Fruit fly (Drosophila melanogaster): Measurements from ENCODE around the gene CG4577.

CG4577 gene

DNA sequence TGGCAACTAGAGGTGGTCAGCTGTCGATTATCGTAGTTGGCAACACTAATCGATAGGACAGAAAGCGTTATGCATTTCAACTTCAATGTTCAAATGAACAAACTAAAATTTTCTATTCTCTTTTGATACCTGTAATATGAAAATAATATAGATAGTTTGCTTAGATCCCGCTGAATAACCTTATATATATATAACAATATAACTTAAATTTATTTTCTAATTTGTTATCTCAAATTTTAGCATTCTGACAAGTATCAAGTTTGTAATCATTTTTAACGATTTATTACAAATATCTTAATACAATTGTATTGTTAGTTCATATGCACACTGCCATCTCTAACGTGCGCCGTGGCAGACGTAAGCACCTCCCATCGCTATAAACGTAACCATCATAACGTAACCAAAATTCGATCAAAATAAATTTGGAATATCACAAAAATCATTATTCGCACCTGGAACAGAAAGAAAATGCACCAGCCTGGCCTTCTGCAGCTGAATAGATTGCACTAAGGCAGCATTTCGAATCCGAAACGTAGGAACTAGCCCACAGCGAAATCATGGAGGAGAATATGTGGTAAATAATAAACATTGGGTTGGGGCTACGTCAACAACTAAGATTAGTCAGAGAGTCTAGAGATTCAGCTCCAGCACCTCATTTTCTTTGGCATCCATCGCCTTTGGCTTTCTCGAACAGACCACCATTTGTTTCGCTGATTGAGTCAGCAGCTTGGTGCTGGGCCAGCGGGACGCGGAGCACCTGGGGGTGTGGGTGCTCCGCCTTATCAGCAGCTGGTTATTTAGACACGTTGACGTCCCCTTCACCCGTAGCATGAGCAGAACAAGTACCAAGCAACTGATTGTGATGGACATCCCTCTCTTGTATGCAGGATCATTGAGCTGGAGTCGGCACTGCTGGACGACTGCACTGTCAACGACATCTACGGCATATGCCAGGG is 5.3 kb upstream of the CG4577 start, which contains the start of the genes Pino and TBC1D23:
Gene Pino (minus strand): TSS at position 22 of the 956 bp plus-strand sequence.
Gene TBC1D23 (plus strand): TSS at position 385 of the 956 bp plus-strand sequence.
- TF ChIP-seq psq (optimal IDR thresholded peaks at IDR 0.05) (no peak), Sin3A (optimal IDR thresholded peaks at IDR 0.05) (no peak), Myc (optimal IDR thresholded peaks at IDR 0.05) (no peak), ttk (optimal IDR thresholded peaks at IDR 0.05) (no peak), insv (optimal IDR thresholded peaks at IDR 0.05) (no peak), h (optimal IDR thresholded peaks at IDR 0.05) (no peak)

DNA sequence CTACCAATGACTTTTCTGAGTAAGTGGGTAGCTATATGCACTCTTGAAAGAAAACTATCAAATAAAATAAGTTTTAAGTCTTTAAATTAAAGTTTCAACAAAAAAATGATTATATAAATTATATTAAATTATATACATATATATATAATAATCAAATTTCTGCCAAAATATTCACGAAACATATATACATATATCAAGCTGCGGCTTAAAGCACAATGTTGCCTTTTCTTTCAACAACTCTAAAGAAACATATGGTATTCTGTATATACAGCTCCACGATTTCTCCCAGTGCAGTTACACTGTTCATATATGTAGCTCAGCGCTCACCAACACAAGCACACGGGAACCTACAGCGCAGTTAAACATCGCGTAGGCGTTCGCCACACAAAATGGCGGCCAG is 1.0 kb downstream of the CG4577 start:
- TF ChIP-seq psq (optimal IDR thresholded peaks at IDR 0.05) (no peak), insv (optimal IDR thresholded peaks at IDR 0.05) (no peak), ttk (optimal IDR thresholded peaks at IDR 0.05) (no peak), h (optimal IDR thresholded peaks at IDR 0.05) (no peak), Myc (optimal IDR thresholded peaks at IDR 0.05) (no peak), Sin3A (optimal IDR thresholded peaks at IDR 0.05) (no peak)

DNA sequence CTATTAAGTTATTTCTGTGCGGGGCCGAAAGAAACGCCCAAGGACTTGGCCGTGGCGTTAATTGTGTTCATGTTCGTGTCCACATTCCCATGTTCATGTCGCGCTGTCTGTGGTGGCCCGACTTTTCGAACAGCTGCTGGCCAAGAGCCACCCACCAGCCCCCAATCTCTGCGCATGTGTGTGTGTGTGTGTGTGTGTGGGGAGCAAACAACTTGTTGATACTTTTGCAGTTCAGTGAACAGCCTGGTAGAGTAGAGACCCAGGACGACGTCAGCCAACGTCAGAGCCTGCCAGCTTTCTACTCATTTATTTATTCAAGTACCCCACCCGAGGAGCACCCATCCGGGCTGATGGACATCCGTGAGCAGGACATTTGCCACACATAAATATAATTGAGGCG is 2.5 kb downstream of the CG4577 start:
- TF ChIP-seq insv (optimal IDR thresholded peaks at IDR 0.05): no peak
- TF ChIP-seq ttk (optimal IDR thresholded peaks at IDR 0.05): no peak
- TF ChIP-seq h (optimal IDR thresholded peaks at IDR 0.05): no peak
- no peak for TF ChIP-seq Sin3A (optimal IDR thresholded peaks at IDR 0.05)
- no peak for TF ChIP-seq psq (optimal IDR thresholded peaks at IDR 0.05)
- TF ChIP-seq Myc (optimal IDR thresholded peaks at IDR 0.05): no peak

DNA sequence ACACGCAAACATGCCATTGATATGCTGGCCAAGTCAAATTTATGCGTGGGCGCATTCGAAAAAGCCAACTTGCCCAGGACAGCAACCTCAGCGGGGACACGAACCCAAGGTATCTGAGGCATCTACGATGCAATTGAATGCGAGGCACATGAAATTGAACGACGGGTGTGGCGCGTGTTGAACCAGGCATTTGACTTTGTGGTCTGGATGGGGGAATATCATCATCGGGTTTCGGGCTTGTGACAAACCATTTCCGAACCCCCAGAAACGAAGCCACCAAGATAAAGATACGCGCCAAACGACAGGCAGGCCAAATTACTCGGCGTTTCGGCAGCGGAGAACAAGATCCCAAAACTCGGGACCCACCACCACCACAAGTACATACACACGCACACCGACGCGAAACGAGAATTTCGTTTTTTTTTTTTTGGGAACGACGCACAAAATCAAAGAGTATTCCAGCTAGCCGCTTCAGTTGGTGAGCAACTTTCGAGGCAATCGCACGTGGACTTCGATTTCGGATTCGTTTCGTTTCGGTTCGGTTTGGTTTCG is 8.3 kb downstream of the CG4577 start, which contains the start of gene MFS3:
Gene MFS3 (plus strand): TSS at position 472 of the 552 bp plus-strand sequence.
- TF ChIP-seq h (optimal IDR thresholded peaks at IDR 0.05) (no peak), Sin3A (optimal IDR thresholded peaks at IDR 0.05) (no peak), insv (optimal IDR thresholded peaks at IDR 0.05) (no peak), psq (optimal IDR thresholded peaks at IDR 0.05) (no peak), ttk (optimal IDR thresholded peaks at IDR 0.05) (no peak), Myc (optimal IDR thresholded peaks at IDR 0.05) (no peak)

DNA sequence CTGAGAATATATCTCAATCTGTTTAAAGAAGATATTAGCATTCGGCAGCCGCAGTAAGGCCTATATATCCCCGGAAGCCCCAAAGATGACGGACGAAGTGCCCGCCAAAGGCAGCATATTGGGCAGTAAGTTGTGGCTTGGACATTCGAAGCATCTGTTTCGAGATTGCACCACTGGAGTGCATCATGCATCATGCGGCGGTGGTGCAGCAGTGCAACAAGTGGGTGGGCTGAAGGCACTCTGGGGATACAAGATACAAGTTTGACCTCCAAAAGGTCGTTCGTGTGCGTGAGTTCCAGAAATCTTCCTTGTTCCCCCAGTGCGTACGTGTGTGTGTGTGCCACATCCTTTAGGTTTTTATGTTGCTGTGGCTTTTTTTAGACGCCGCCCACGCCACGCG is 8.8 kb downstream of the CG4577 start:
- no peak for TF ChIP-seq psq (optimal IDR thresholded peaks at IDR 0.05)
- TF ChIP-seq ttk (optimal IDR thresholded peaks at IDR 0.05): no peak
- TF ChIP-seq h (optimal IDR thresholded peaks at IDR 0.05): no peak
- TF ChIP-seq Sin3A (optimal IDR thresholded peaks at IDR 0.05): no peak
- no peak for TF ChIP-seq Myc (optimal IDR thresholded peaks at IDR 0.05)

dm6 chr2L:1144371-1145360 is 10.2 kb downstream of the CG4577 start:
- TF ChIP-seq ttk (optimal IDR thresholded peaks at IDR 0.05): no peak
- no peak for TF ChIP-seq Sin3A (optimal IDR thresholded peaks at IDR 0.05)
- TF ChIP-seq insv (optimal IDR thresholded peaks at IDR 0.05): no peak
- TF ChIP-seq psq (optimal IDR thresholded peaks at IDR 0.05): no peak
- no peak for TF ChIP-seq Myc (optimal IDR thresholded peaks at IDR 0.05)
- TF ChIP-seq h (optimal IDR thresholded peaks at IDR 0.05): no peak

DNA sequence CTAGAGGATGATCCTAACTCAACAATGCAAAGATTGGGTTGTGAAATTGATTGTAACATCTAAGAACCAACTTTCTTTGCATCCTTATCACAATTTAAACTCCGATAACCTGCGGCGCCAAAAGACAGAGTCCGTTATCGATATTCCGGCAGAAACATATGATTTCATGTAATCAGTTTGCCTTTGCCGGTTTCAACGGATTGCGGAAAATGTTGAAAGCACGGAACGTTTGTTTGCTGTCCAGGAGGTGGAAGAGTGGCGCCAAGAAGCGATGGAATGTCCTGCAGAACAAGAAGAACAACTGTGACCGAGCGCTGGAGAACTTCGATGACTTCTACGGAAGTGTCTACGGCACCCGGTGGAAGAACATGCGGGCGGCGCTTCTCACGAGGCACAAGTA is 13.2 kb downstream of the CG4577 start:
- TF ChIP-seq ttk (optimal IDR thresholded peaks at IDR 0.05) (no peak), h (optimal IDR thresholded peaks at IDR 0.05) (no peak), insv (optimal IDR thresholded peaks at IDR 0.05) (no peak), Myc (optimal IDR thresholded peaks at IDR 0.05) (no peak), Sin3A (optimal IDR thresholded peaks at IDR 0.05) (no peak), psq (optimal IDR thresholded peaks at IDR 0.05) (no peak)

- TF ChIP-seq h (optimal IDR thresholded peaks at IDR 0.05): no peak
- TF ChIP-seq psq (optimal IDR thresholded peaks at IDR 0.05): no peak
- no peak for TF ChIP-seq ttk (optimal IDR thresholded peaks at IDR 0.05)
- TF ChIP-seq insv (optimal IDR thresholded peaks at IDR 0.05): no peak
- TF ChIP-seq Sin3A (optimal IDR thresholded peaks at IDR 0.05): no peak
- TF ChIP-seq Myc (optimal IDR thresholded peaks at IDR 0.05): no peak
These were observed 16.1 kb downstream of the CG4577 start, which contains the start of the genes Tfb4 and Vps29 for dm6 chr2L:1150554-1150953. Gene Tfb4 (minus strand): TSS chr2L:1150677. Gene Vps29 (plus strand): TSS chr2L:1150766.

dm6 chr2L:1152693-1153092 is 18.2 kb downstream of the CG4577 start:
- TF ChIP-seq Sin3A (optimal IDR thresholded peaks at IDR 0.05) (no peak), insv (optimal IDR thresholded peaks at IDR 0.05) (no peak), h (optimal IDR thresholded peaks at IDR 0.05) (no peak), Myc (optimal IDR thresholded peaks at IDR 0.05) (no peak), ttk (optimal IDR thresholded peaks at IDR 0.05) (no peak), psq (optimal IDR thresholded peaks at IDR 0.05) (no peak)

- TF ChIP-seq psq (optimal IDR thresholded peaks at IDR 0.05) (no peak), ttk (optimal IDR thresholded peaks at IDR 0.05) (no peak), insv (optimal IDR thresholded peaks at IDR 0.05) (no peak)
These were observed 22.2 kb downstream of the CG4577 start for dm6 chr2L:1156592-1157249.

- TF ChIP-seq Myc (optimal IDR thresholded peaks at IDR 0.05): no peak
- no peak for TF ChIP-seq psq (optimal IDR thresholded peaks at IDR 0.05)
- TF ChIP-seq insv (optimal IDR thresholded peaks at IDR 0.05): no peak
- TF ChIP-seq ttk (optimal IDR thresholded peaks at IDR 0.05): no peak
- no peak for TF ChIP-seq Sin3A (optimal IDR thresholded peaks at IDR 0.05)
- TF ChIP-seq h (optimal IDR thresholded peaks at IDR 0.05): no peak
These were observed 22.8 kb downstream of the CG4577 start for dm6 chr2L:1157357-1157678.
